Worm (Caenorhabditis elegans) whole organism, L4/young adult: ENCODE results near the gene fbxa-135.

ENCODE experiments used
- W03F9.2 ChIP-seq: fragments of 150-350 bp; optimal IDR thresholded peaks from 2 replicates; lab custom pipeline; 2014; ENCODE audit warnings: missing biosample characterization, missing genetic modification characterization
- him-1 ChIP-seq: sonication (generic microtip); optimal IDR thresholded peaks from 2 replicates; lab custom pipeline; 2016; ENCODE audit warnings: missing genotype, missing genetic modification reagents, missing genetic modification characterization, missing compliant biosample characterization

ce11 chrV:15397139-15397538 is 4.9 kb upstream of the fbxa-135 start:
- no peak for TF ChIP-seq W03F9.2 (tag; lab: Kevin White, UChicago)
- TF ChIP-seq him-1, result no peak
